Worm (Caenorhabditis elegans): Measurements from ENCODE around the gene srh-213.

srh-213 gene

ce11 chrV:3585011-3585410, 9.8 kb downstream of the srh-213 start (continued):
- TF ChIP-seq let-607 (tag; optimal IDR thresholded peaks at IDR 0.05) (peak in 1 of 2 experiments; percentile 7), B0261.1 (tag; optimal IDR thresholded peaks at IDR 0.05) (peak; percentile 19), ztf-25 (GFP tag; IDR thresholded peaks at IDR 0.05) (peak; percentile 35; the same call in 1 of the 2 replicates), egrh-3 (GFP tag; IDR thresholded peaks at IDR 0.05) (no peak), ztf-18 (tag; optimal IDR thresholded peaks at IDR 0.05) (peak; percentile 5), mcd-1 (GFP tag; IDR thresholded peaks at IDR 0.05) (peak; percentile 29; the same call in 1 of the 2 replicates), Y95B8A.8 (GFP tag; IDR thresholded peaks at IDR 0.05) (no peak), lin-35 (GFP tag; optimal IDR thresholded peaks at IDR 0.05) (peak in 2 of 3 experiments; percentile 4 to 63), aptf-3 (GFP tag; IDR thresholded peaks at IDR 0.05) (peak; percentile 81), B0336.3 (GFP tag; IDR thresholded peaks at IDR 0.05) (peak; percentile 93), F39B2.1 (GFP tag; IDR thresholded peaks at IDR 0.05) (0 out of 2 replicates have a peak, but pooled peaks have one; percentile 34), attf-6 (GFP tag; IDR thresholded peaks at IDR 0.05) (0 out of 2 replicates have a peak, but pooled peaks have one; percentile 61), cebp-1 (GFP tag; IDR thresholded peaks at IDR 0.05) (no peak), cebp-1 (tag; optimal IDR thresholded peaks at IDR 0.05) (peak; percentile 41), B0035.1 (tag; optimal IDR thresholded peaks at IDR 0.05) (peak; percentile 14), Y79H2A.3 (GFP tag; conservative IDR thresholded peaks at IDR 0.05) (peak; percentile 68), Y53G8AR.9 (GFP tag; conservative IDR thresholded peaks at IDR 0.05) (peak; percentile 77), snpc-4 (GFP tag; optimal IDR thresholded peaks at IDR 0.05) (peak; percentile 66), snpc-4 (tag; optimal IDR thresholded peaks at IDR 0.05) (peak in 2 of 4 experiments; percentile 24 to 53), F49E8.2 (tag; optimal IDR thresholded peaks at IDR 0.05; ENCODE audit: insufficient read depth) (peak; percentile 77), hrde-1 (tag; optimal IDR thresholded peaks at IDR 0.05; ENCODE audit: borderline replicate concordance) (peak; percentile 96), K12H6.12 (tag; optimal IDR thresholded peaks at IDR 0.05) (no peak), dpff-1 (tag; optimal IDR thresholded peaks at IDR 0.05) (no peak), ama-1 (optimal IDR thresholded peaks at IDR 0.05) (no peak), ama-1 (GFP tag; optimal IDR thresholded peaks at IDR 0.05) (peak; percentile 67 to 71), attf-3 (GFP tag; conservative IDR thresholded peaks at IDR 0.05) (peak; percentile 19; the same call in 1 of the 2 replicates), unc-130 (GFP tag; optimal IDR thresholded peaks at IDR 0.05) (peak; percentile 90)

ce11 chrV:3583622-3584021, 11.2 kb downstream of the srh-213 start:
- TF ChIP-seq let-526 (GFP tag; IDR thresholded peaks at IDR 0.05) (no peak), snpc-1.3 (tag; optimal IDR thresholded peaks at IDR 0.05; ENCODE audit: insufficient read depth) (no peak), nfya-2 (GFP tag; IDR thresholded peaks at IDR 0.05) (no peak), nfyb-1 (GFP tag; IDR thresholded peaks at IDR 0.05) (no peak), atf-7 (tag; optimal IDR thresholded peaks at IDR 0.05) (no peak), ama-1 (optimal IDR thresholded peaks at IDR 0.05) (no peak), ama-1 (GFP tag; optimal IDR thresholded peaks at IDR 0.05) (no peak), hlh-12 (tag; optimal IDR thresholded peaks at IDR 0.05) (no peak), efl-1 (GFP tag; optimal IDR thresholded peaks at IDR 0.05) (no peak), Y95B8A.8 (GFP tag; IDR thresholded peaks at IDR 0.05) (no peak)

ce11 chrV:3582671-3583070, 12.2 kb downstream of the srh-213 start:
- TF ChIP-seq F22D6.2 (tag; optimal IDR thresholded peaks at IDR 0.05), result no peak
- TF ChIP-seq egrh-3 (GFP tag; IDR thresholded peaks at IDR 0.05), result no peak
- peak; percentile 59; the same call in 1 of the 2 replicates for TF ChIP-seq zfh-2 (GFP tag; conservative IDR thresholded peaks at IDR 0.05)
